Fruit fly (Drosophila melanogaster) whole organism, embryonic: Measurements from ENCODE around the gene CG42268.

Experiments used
- Blimp-1 ChIP-seq: fragments of 200-800 bp; sonication (Bioruptor generic); optimal IDR thresholded peaks from 3 replicates; lab custom pipeline; 2018; ENCODE audit warnings: missing biosample characterization, missing genetic modification characterization, mild to moderate bottlenecking, moderate library complexity, missing genetic modification reagents
- CG10979 ChIP-seq: fragments of 200-800 bp; sonication (Bioruptor generic); optimal IDR thresholded peaks from 2 replicates; lab custom pipeline; 2018; ENCODE audit warnings: missing biosample characterization, mild to moderate bottlenecking, missing genetic modification characterization, moderate library complexity
- CG12104 ChIP-seq: fragments of 200-800 bp; sonication (Bioruptor generic); optimal IDR thresholded peaks from 3 replicates; lab custom pipeline; 2016; ENCODE audit warnings: missing biosample characterization, missing genetic modification characterization
- CG12659 ChIP-seq: fragments of 200-800 bp; sonication (Bioruptor generic); optimal IDR thresholded peaks from 3 replicates; lab custom pipeline; 2017; ENCODE audit warnings: mild to moderate bottlenecking, missing biosample characterization, missing genetic modification reagents, missing genetic modification characterization
- CG1647 ChIP-seq: fragments of 200-800 bp; sonication (Bioruptor generic); optimal IDR thresholded peaks from 3 replicates; lab custom pipeline; 2016; ENCODE audit warnings: missing biosample characterization, missing genetic modification characterization
- CG17912 ChIP-seq: fragments of 200-800 bp; sonication (Bioruptor generic); optimal IDR thresholded peaks from 2 replicates; lab custom pipeline; 2018; ENCODE audit warnings: missing biosample characterization, mild to moderate bottlenecking, missing genetic modification characterization
- CG18262 ChIP-seq: fragments of 200-800 bp; optimal IDR thresholded peaks from 3 replicates; lab custom pipeline; 2019; ENCODE audit warnings: missing biosample characterization, mild to moderate bottlenecking, missing genetic modification characterization, moderate library complexity
- CG2712 ChIP-seq: fragments of 200-800 bp; optimal IDR thresholded peaks from 3 replicates; lab custom pipeline; 2019; ENCODE audit warnings: missing biosample characterization, mild to moderate bottlenecking, missing genetic modification characterization, moderate library complexity
- CG30403 ChIP-seq: fragments of 200-800 bp; sonication (Bioruptor generic); optimal IDR thresholded peaks from 3 replicates; lab custom pipeline; 2016; ENCODE audit warnings: missing biosample characterization, missing genetic modification characterization
- CG4404 ChIP-seq: fragments of 200-800 bp; sonication (Bioruptor generic); IDR thresholded peaks from 2 replicates; pipeline ENCODE4 v1.3.6; 2022; ENCODE audit warnings: missing biosample characterization, missing genetic modification characterization
- CG6765 ChIP-seq: fragments of 200-800 bp; sonication (Bioruptor generic); optimal IDR thresholded peaks from 3 replicates; lab custom pipeline; 2017; ENCODE audit warnings: missing biosample characterization, mild to moderate bottlenecking, missing genetic modification characterization
- CG6791 ChIP-seq: fragments of 200-800 bp; sonication (Bioruptor generic); IDR thresholded peaks from 3 replicates; pipeline ENCODE4 v1.3.6; 2022; ENCODE audit warnings: missing biosample characterization, missing genetic modification characterization; ENCODE audit not compliant: partially characterized antibody
- CG7271 ChIP-seq: fragments of 200-800 bp; sonication (Bioruptor generic); optimal IDR thresholded peaks from 2 replicates; lab custom pipeline; 2018; ENCODE audit warnings: missing biosample characterization, mild to moderate bottlenecking, missing genetic modification characterization, moderate library complexity
- CG7786 ChIP-seq: fragments of 200-800 bp; sonication (Bioruptor generic); optimal IDR thresholded peaks from 2 replicates; lab custom pipeline; 2016; ENCODE audit warnings: missing biosample characterization, missing genetic modification characterization
- CG7987 ChIP-seq: fragments of 200-800 bp; sonication (Bioruptor generic); optimal IDR thresholded peaks from 2 replicates; lab custom pipeline; 2018; ENCODE audit warnings: missing biosample characterization, mild to moderate bottlenecking, missing genetic modification characterization, moderate library complexity
- CG9609 ChIP-seq: fragments of 200-800 bp; sonication (Bioruptor generic); optimal IDR thresholded peaks from 3 replicates; lab custom pipeline; 2016; ENCODE audit warnings: missing biosample characterization, missing genetic modification characterization
- CTCF ChIP-seq: fragments of 200-800 bp; sonication (Bioruptor generic); optimal IDR thresholded peaks from 2 replicates; lab custom pipeline; 2017; ENCODE audit warnings: missing biosample characterization, mild to moderate bottlenecking, missing genetic modification characterization, moderate library complexity
- D19A ChIP-seq: fragments of 200-800 bp; optimal IDR thresholded peaks from 3 replicates; lab custom pipeline; 2019; ENCODE audit warnings: missing biosample characterization, mild to moderate bottlenecking, missing genetic modification characterization, moderate library complexity
- Ets97D ChIP-seq: fragments of 200-800 bp; sonication (Bioruptor generic); optimal IDR thresholded peaks from 3 replicates; lab custom pipeline; 2016; ENCODE audit warnings: missing biosample characterization, missing genetic modification characterization
- Jarid2 ChIP-seq: fragments of 200-800 bp; sonication (Bioruptor generic); optimal IDR thresholded peaks from 3 replicates; lab custom pipeline; 2017; ENCODE audit warnings: mild to moderate bottlenecking, missing biosample characterization, missing genetic modification reagents, missing genetic modification characterization
- Lhr ChIP-seq: fragments of 200-800 bp; sonication (Bioruptor generic); optimal IDR thresholded peaks from 3 replicates; lab custom pipeline; 2017; ENCODE audit warnings: mild to moderate bottlenecking, missing biosample characterization, missing genetic modification reagents, missing genetic modification characterization
- NC2α ChIP-seq: fragments of 200-800 bp; sonication (Bioruptor generic); optimal IDR thresholded peaks from 2 replicates; lab custom pipeline; 2016; ENCODE audit warnings: missing biosample characterization, missing genetic modification characterization
- Oli ChIP-seq: fragments of 200-800 bp; sonication (Bioruptor generic); optimal IDR thresholded peaks from 2 replicates; lab custom pipeline; 2018; ENCODE audit warnings: missing biosample characterization, mild to moderate bottlenecking, missing genetic modification characterization, moderate library complexity
- Scr ChIP-seq: fragments of 200-800 bp; sonication (Bioruptor generic); IDR thresholded peaks from 2 replicates; pipeline ENCODE4 v1.3.6; 2022; ENCODE audit warnings: missing biosample characterization, missing genetic modification characterization; ENCODE audit not compliant: partially characterized antibody
- Sry-β ChIP-seq: fragments of 200-800 bp; sonication (Bioruptor generic); optimal IDR thresholded peaks from 2 replicates; lab custom pipeline; 2018; ENCODE audit warnings: missing biosample characterization, mild to moderate bottlenecking, missing genetic modification characterization, moderate library complexity
- al ChIP-seq: fragments of 200-800 bp; sonication (Bioruptor generic); IDR thresholded peaks from 2 replicates; pipeline ENCODE4 v1.3.6; 2022; ENCODE audit warnings: missing biosample characterization, missing genetic modification characterization
- bsh ChIP-seq, 2 experiments: fragments of 200-800 bp; sonication (Bioruptor generic); optimal IDR thresholded peaks; 2 replicates each; lab custom pipeline; 2017 to 2018; ENCODE audit warnings: mild to moderate bottlenecking in 2 of 2, missing biosample characterization in 2 of 2, missing genetic modification characterization in 2 of 2, moderate library complexity in 1 of 2
- corto ChIP-seq: fragments of 200-800 bp; sonication (Bioruptor generic); optimal IDR thresholded peaks from 2 replicates; lab custom pipeline; 2016; ENCODE audit warnings: missing biosample characterization, mild to moderate bottlenecking, missing genetic modification characterization, moderate library complexity
- dmrt11E ChIP-seq: fragments of 200-800 bp; sonication (Bioruptor generic); optimal IDR thresholded peaks from 3 replicates; lab custom pipeline; 2018; ENCODE audit warnings: missing biosample characterization, mild to moderate bottlenecking, missing genetic modification characterization, moderate library complexity
- ems ChIP-seq: fragments of 200-800 bp; sonication (Bioruptor generic); optimal IDR thresholded peaks from 3 replicates; lab custom pipeline; 2016; ENCODE audit warnings: missing biosample characterization, missing genetic modification characterization
- fd96Cb ChIP-seq: fragments of 200-800 bp; sonication (Bioruptor generic); optimal IDR thresholded peaks from 2 replicates; lab custom pipeline; 2018; ENCODE audit warnings: missing biosample characterization, mild to moderate bottlenecking, missing genetic modification characterization, moderate library complexity
- fu2 ChIP-seq: fragments of 200-800 bp; sonication (Bioruptor generic); optimal IDR thresholded peaks from 2 replicates; lab custom pipeline; 2016; ENCODE audit warnings: missing biosample characterization, missing genetic modification characterization
- gce ChIP-seq: fragments of 200-800 bp; sonication (Bioruptor generic); IDR thresholded peaks from 3 replicates; pipeline ENCODE4 v1.3.6; 2022; ENCODE audit warnings: missing biosample characterization, missing genetic modification characterization
- gem ChIP-seq: fragments of 200-800 bp; sonication (Bioruptor generic); optimal IDR thresholded peaks from 2 replicates; lab custom pipeline; 2019; ENCODE audit warnings: missing biosample characterization, mild to moderate bottlenecking, missing genetic modification characterization, moderate library complexity
- jigr1 ChIP-seq: fragments of 200-800 bp; sonication (Bioruptor generic); IDR thresholded peaks from 3 replicates; pipeline ENCODE4 v1.3.6; 2022; ENCODE audit warnings: missing biosample characterization, missing genetic modification characterization
- jumu ChIP-seq: fragments of 200-800 bp; sonication (Bioruptor generic); optimal IDR thresholded peaks from 3 replicates; lab custom pipeline; 2016; ENCODE audit warnings: missing biosample characterization, missing genetic modification characterization
- knrl ChIP-seq: fragments of 200-800 bp; sonication (Bioruptor generic); IDR thresholded peaks from 3 replicates; pipeline ENCODE4 v1.3.6; 2022; ENCODE audit warnings: missing biosample characterization, missing genetic modification characterization; ENCODE audit not compliant: partially characterized antibody
- lbe ChIP-seq: fragments of 200-800 bp; sonication (Bioruptor generic); optimal IDR thresholded peaks from 2 replicates; lab custom pipeline; 2016; ENCODE audit warnings: missing biosample characterization, mild to moderate bottlenecking, missing genetic modification characterization
- lilli ChIP-seq: fragments of 200-800 bp; sonication (Bioruptor generic); optimal IDR thresholded peaks from 3 replicates; lab custom pipeline; 2016; ENCODE audit warnings: missing biosample characterization, missing genetic modification characterization
- lola ChIP-seq, 3 experiments: fragments of >200 bp in 2 of 3; fragments of 200-800 bp in 1 of 3; sonication (Bioruptor generic) in 1 of 3; optimal IDR thresholded peaks; 2 replicates each; lab custom pipeline; 2017 to 2019; ENCODE audit warnings: missing biosample characterization in 3 of 3, missing genetic modification characterization in 3 of 3, mild to moderate bottlenecking in 1 of 3, moderate library complexity in 1 of 3
- nerfin-1 ChIP-seq: fragments of 200-800 bp; sonication (Bioruptor generic); optimal IDR thresholded peaks from 3 replicates; lab custom pipeline; 2019; ENCODE audit warnings: missing biosample characterization, mild to moderate bottlenecking, missing genetic modification characterization, moderate library complexity
- phol ChIP-seq: fragments of 200-800 bp; sonication (Bioruptor generic); optimal IDR thresholded peaks from 3 replicates; lab custom pipeline; 2018; ENCODE audit warnings: missing biosample characterization, mild to moderate bottlenecking, missing genetic modification characterization, moderate library complexity
- prd ChIP-seq, 3 experiments: fragments of >200 bp in 2 of 3; fragments of 200-800 bp in 1 of 3; sonication (Bioruptor generic) in 1 of 3; optimal IDR thresholded peaks in 2 of 3; IDR thresholded peaks in 1 of 3; 2 replicates in 2 of 3; 3 replicates in 1 of 3; pipeline versions ENCODE4 v1.3.6 to Lab custom; 2017 to 2022; ENCODE audit warnings: missing biosample characterization in 1 of 3, missing genetic modification characterization in 1 of 3
- psq ChIP-seq: fragments of 200-800 bp; sonication (Bioruptor generic); optimal IDR thresholded peaks from 2 replicates; lab custom pipeline; 2017; ENCODE audit warnings: missing biosample characterization, missing genetic modification characterization
- row ChIP-seq: fragments of 200-800 bp; sonication (Bioruptor generic); IDR thresholded peaks from 3 replicates; pipeline ENCODE4 v1.3.6; 2022; ENCODE audit warnings: missing biosample characterization, missing genetic modification characterization
- sd ChIP-seq: fragments of 200-800 bp; sonication (Bioruptor generic); optimal IDR thresholded peaks from 3 replicates; lab custom pipeline; 2018; ENCODE audit warnings: missing biosample characterization, mild to moderate bottlenecking, missing genetic modification characterization, moderate library complexity
- sens ChIP-seq: fragments of 200-800 bp; sonication (Bioruptor generic); peaks from one replicate; lab custom pipeline; 2016; ENCODE audit warnings: missing biosample characterization, missing genetic modification characterization
- vvl ChIP-seq: fragments of 200-800 bp; sonication (Bioruptor generic); IDR thresholded peaks from 2 replicates; pipeline ENCODE4 v1.3.6; 2022; ENCODE audit warnings: missing biosample characterization, missing genetic modification characterization
- wek ChIP-seq: fragments of 200-800 bp; sonication (Bioruptor generic); optimal IDR thresholded peaks from 3 replicates; lab custom pipeline; 2018; ENCODE audit warnings: missing biosample characterization, mild to moderate bottlenecking, missing genetic modification characterization, moderate library complexity
- zfh1 ChIP-seq: fragments of 200-800 bp; sonication (Bioruptor generic); IDR thresholded peaks from 3 replicates; pipeline ENCODE4 v1.3.6; 2022; ENCODE audit warnings: missing biosample characterization, missing genetic modification characterization

The CG42268 gene

dm6 chr3L:9744060-9744549 lies 16.1 kb downstream of the CG42268 start (continued):
- no peak for TF ChIP-seq CG6791 (GFP tag; lab: Robert Waterston, UW)
- peak; percentile 73; the same call in 2 of the 3 replicates for TF ChIP-seq jigr1
- no peak for TF ChIP-seq CG17912 (GFP tag; lab: Kevin White, UChicago)
- TF ChIP-seq nerfin-1 (tag; lab: Kevin White, UChicago): peak; percentile 30
- TF ChIP-seq Lhr (GFP tag; lab: Kevin White, UChicago): peak; percentile 52
- TF ChIP-seq CG1647 (GFP tag; lab: Kevin White, UChicago): peak; percentile 80
- peak; percentile 95 for TF ChIP-seq ems
- peak; percentile 95 for TF ChIP-seq fd96Cb (tag; lab: Kevin White, UChicago)
- peak; percentile 69 for TF ChIP-seq CG4404 (GFP tag; lab: Robert Waterston, UW)
- TF ChIP-seq Oli (tag; lab: Kevin White, UChicago): peak; percentile 86
- peak; percentile 58 for TF ChIP-seq wek (GFP tag; lab: Kevin White, UChicago)
- peak; percentile 79 for TF ChIP-seq al (GFP tag; lab: Robert Waterston, UW)
- TF ChIP-seq Scr (GFP tag; lab: Robert Waterston, UW): no peak
- peak; percentile 50 for TF ChIP-seq CG9609 (GFP tag; lab: Kevin White, UChicago)
- TF ChIP-seq CG12104 (GFP tag; lab: Kevin White, UChicago): peak; percentile 86
- TF ChIP-seq CG7987: peak; percentile 63
- no peak for TF ChIP-seq Ets97D (GFP tag; lab: Kevin White, UChicago)
- TF ChIP-seq fu2: peak; percentile 5
- TF ChIP-seq NC2α (GFP tag; lab: Kevin White, UChicago): no peak
- TF ChIP-seq CG30403 (GFP tag; lab: Kevin White, UChicago): peak; percentile 91
- TF ChIP-seq CG6765: peak; percentile 1
- TF ChIP-seq CG7271 (tag; lab: Kevin White, UChicago): no peak
- TF ChIP-seq lilli (GFP tag; lab: Kevin White, UChicago): peak; percentile 72
- no peak for TF ChIP-seq prd (optimal IDR thresholded peaks at IDR 0.05; lab: Kevin White, UChicago)
- peak; percentile 86 for TF ChIP-seq prd (GFP tag; IDR thresholded peaks at IDR 0.05; lab: Robert Waterston, UW)
- peak; percentile 27 for TF ChIP-seq sd (tag; lab: Kevin White, UChicago)
- TF ChIP-seq gce: peak; percentile 88
- TF ChIP-seq phol (tag; lab: Kevin White, UChicago): peak; percentile 94
- peak; percentile 66 for TF ChIP-seq Jarid2 (GFP tag; lab: Kevin White, UChicago)
- TF ChIP-seq Sry-β: peak; percentile 58
- TF ChIP-seq psq (GFP tag; lab: Kevin White, UChicago): no peak
- peak; percentile 85 for TF ChIP-seq zfh1

- TF ChIP-seq lola (GFP tag; optimal IDR thresholded peaks at IDR 0.05; lab: Kevin White, UChicago) (peak in 1 of 3 experiments; percentile 27), bsh (GFP tag; optimal IDR thresholded peaks at IDR 0.05; lab: Kevin White, UChicago) (peak in 1 of 2 experiments; percentile 48), gem (tag; lab: Kevin White, UChicago) (peak; percentile 4), fd96Cb (tag; lab: Kevin White, UChicago) (peak; percentile 6), lbe (GFP tag; lab: Kevin White, UChicago) (peak; percentile 49), CG10979 (peak; percentile 58), Blimp-1 (GFP tag; lab: Kevin White, UChicago) (peak; percentile 27), CTCF (no peak), jumu (GFP tag; lab: Kevin White, UChicago) (no peak), corto (GFP tag; lab: Kevin White, UChicago) (peak; percentile 28), knrl (GFP tag; lab: Robert Waterston, UW) (no peak), row (GFP tag; lab: Robert Waterston, UW) (0 out of 3 replicates have a peak, but pooled peaks have one; percentile 14), CG2712 (tag; lab: Kevin White, UChicago) (peak; percentile 40), D19A (peak; percentile 4), dmrt11E (peak; percentile 3), sens (GFP tag; lab: Kevin White, UChicago) (peak; percentile 77), CG7786 (GFP tag; lab: Kevin White, UChicago) (no peak), vvl (GFP tag; lab: Robert Waterston, UW) (no peak), CG18262 (tag; lab: Kevin White, UChicago) (peak; percentile 55), CG12659 (GFP tag; lab: Kevin White, UChicago) (no peak)
These were observed 17.9 kb downstream of the CG42268 start for dm6 chr3L:9742342-9742741.
